Worm (Caenorhabditis elegans): Measurements from ENCODE around the gene dph-1.

- TF ChIP-seq ceh-30 (tag; optimal IDR thresholded peaks at IDR 0.05) (no peak), ahr-1 (tag; optimal IDR thresholded peaks at IDR 0.05) (no peak), fkh-10 (GFP tag; optimal IDR thresholded peaks at IDR 0.05) (no peak), F13H6.1 (tag; optimal IDR thresholded peaks at IDR 0.05) (no peak), sox-2 (GFP tag; IDR thresholded peaks at IDR 0.05) (no peak), odd-2 (tag; optimal IDR thresholded peaks at IDR 0.05) (no peak)
Observed at ce11 chrIII:3681351-3681938, 25.2 kb upstream of the dph-1 start.
